Worm (Caenorhabditis elegans) whole organism, L1 larva: ENCODE results near the gene F49F1.9.

Experiments used
- alr-1 ChIP-seq: fragments of 200-800 bp; sonication (Bioruptor generic); optimal IDR thresholded peaks from 2 replicates; lab custom pipeline; 2018; ENCODE audit warnings: borderline replicate concordance, mild to moderate bottlenecking, missing genetic modification characterization, missing compliant biosample characterization
- nhr-20 ChIP-seq: sonication (generic microtip); optimal IDR thresholded peaks from 2 replicates; lab custom pipeline; 2016; ENCODE audit warnings: mild to moderate bottlenecking, missing genetic modification characterization, missing compliant biosample characterization
- pax-3 ChIP-seq: fragments of 200-800 bp; sonication (Bioruptor generic); optimal IDR thresholded peaks from 2 replicates; lab custom pipeline; 2018; ENCODE audit warnings: mild to moderate bottlenecking, missing genetic modification characterization, moderate library complexity, missing compliant biosample characterization
- rnt-1 ChIP-seq: sonication (generic microtip); optimal IDR thresholded peaks from 2 replicates; lab custom pipeline; 2016; ENCODE audit warnings: mild to moderate bottlenecking, missing genetic modification characterization, moderate library complexity, missing compliant biosample characterization
- vab-15 ChIP-seq: sonication (generic microtip); optimal IDR thresholded peaks from 2 replicates; lab custom pipeline; 2017; ENCODE audit warnings: missing genotype, mild to moderate bottlenecking, missing genetic modification characterization, missing compliant biosample characterization
- ztf-11 ChIP-seq, 2 experiments: sonication (generic microtip); optimal IDR thresholded peaks; 2 replicates each; lab custom pipeline; 2016 to 2017; ENCODE audit warnings: missing genetic modification characterization in 2 of 2, missing biosample characterization in 1 of 2, missing compliant biosample characterization in 1 of 2

- TF ChIP-seq ztf-11 (tag; optimal IDR thresholded peaks at IDR 0.05; lab: Kevin White, UChicago) (no peak), rnt-1 (no peak), nhr-20 (tag; lab: Kevin White, UChicago) (no peak), pax-3 (tag; lab: Kevin White, UChicago) (no peak), alr-1 (no peak), vab-15 (no peak)
Measured at ce11 chrIV:4096940-4097339, 40.4 kb downstream of the F49F1.9 start.
